Worm (Caenorhabditis elegans) whole organism, L1 larva: ENCODE data around the gene zipt-2.1.
A peak's percentile ranks its signal among the peaks of the same experiment; 100 is the strongest.

Experiments used
- C04F5.9 ChIP-seq: sonication (generic microtip); optimal IDR thresholded peaks from 2 replicates; lab custom pipeline; 2016; ENCODE audit warnings: missing genetic modification characterization, missing compliant biosample characterization
- C34B4.2 ChIP-seq: sonication (generic microtip); optimal IDR thresholded peaks from 2 replicates; lab custom pipeline; 2017; ENCODE audit warnings: mild to moderate bottlenecking, missing genetic modification characterization, missing compliant biosample characterization
- F16B12.6 ChIP-seq: fragments of 150-350 bp; optimal IDR thresholded peaks from 2 replicates; lab custom pipeline; 2014; ENCODE audit warnings: missing biosample characterization, missing genetic modification characterization
- aha-1 ChIP-seq: fragments of 150-350 bp; optimal IDR thresholded peaks from 2 replicates; lab custom pipeline; 2014; ENCODE audit warnings: missing biosample characterization, missing genetic modification characterization
- alr-1 ChIP-seq: fragments of 200-800 bp; sonication (Bioruptor generic); optimal IDR thresholded peaks from 2 replicates; lab custom pipeline; 2018; ENCODE audit warnings: borderline replicate concordance, mild to moderate bottlenecking, missing genetic modification characterization, missing compliant biosample characterization
- blmp-1 ChIP-seq: fragments of 150-350 bp; optimal IDR thresholded peaks from 2 replicates; lab custom pipeline; 2014; ENCODE audit warnings: missing biosample characterization, missing genetic modification characterization
- ceh-63 ChIP-seq: fragments of 200-800 bp; sonication (Bioruptor generic); optimal IDR thresholded peaks from 2 replicates; lab custom pipeline; 2018; ENCODE audit warnings: mild to moderate bottlenecking, missing genetic modification characterization, missing compliant biosample characterization
- ceh-8 ChIP-seq: fragments of 200-800 bp; sonication (Bioruptor generic); optimal IDR thresholded peaks from 2 replicates; lab custom pipeline; 2018; ENCODE audit warnings: mild to moderate bottlenecking, missing genetic modification characterization, moderate library complexity, missing compliant biosample characterization
- ceh-82 ChIP-seq, 3 experiments: fragments of 150-350 bp in 1 of 3; sonication (generic microtip) in 2 of 3; optimal IDR thresholded peaks; 2 replicates each; lab custom pipeline; 2014 to 2017; ENCODE audit warnings: missing biosample characterization in 3 of 3, missing genetic modification characterization in 3 of 3
- dsc-1 ChIP-seq: sonication (generic microtip); optimal IDR thresholded peaks from 2 replicates; lab custom pipeline; 2016; ENCODE audit warnings: mild to moderate bottlenecking, missing genetic modification characterization, missing compliant biosample characterization
- efl-1 ChIP-seq, 4 experiments: fragments of 150-350 bp; optimal IDR thresholded peaks in 3 of 4; peaks in 1 of 4; 1 replicate in 1 of 4; 2 replicates in 3 of 4; lab custom pipeline; 2014; ENCODE audit warnings: missing biosample characterization in 2 of 4, missing genetic modification characterization in 2 of 4, missing genetic modification reagents in 2 of 4
- egl-13 ChIP-seq: sonication (generic microtip); optimal IDR thresholded peaks from 2 replicates; lab custom pipeline; 2016; ENCODE audit warnings: missing genotype, missing genetic modification reagents, missing genetic modification characterization, missing compliant biosample characterization
- egl-27 ChIP-seq, 2 experiments: fragments of 150-350 bp in 1 of 2; sonication (generic microtip); optimal IDR thresholded peaks; 3 replicates each; lab custom pipeline; 2017 to 2018; ENCODE audit warnings: missing biosample characterization in 2 of 2, missing genetic modification characterization in 2 of 2, missing genetic modification reagents in 2 of 2
- elt-3 ChIP-seq, 6 experiments: fragments of 150-350 bp in 1 of 6; sonication (generic microtip); optimal IDR thresholded peaks; 2 replicates each; lab custom pipeline; 2017 to 2018; ENCODE audit warnings: missing biosample characterization in 6 of 6, missing genetic modification characterization in 6 of 6, inconsistent platforms in 1 of 6
- fkh-8 ChIP-seq: sonication (generic microtip); optimal IDR thresholded peaks from 2 replicates; lab custom pipeline; 2016; ENCODE audit warnings: mild to moderate bottlenecking, missing genetic modification characterization, missing compliant biosample characterization
- hpl-2 ChIP-seq: fragments of 150-350 bp; optimal IDR thresholded peaks from 2 replicates; lab custom pipeline; 2014; ENCODE audit warnings: missing biosample characterization, missing genetic modification reagents, missing genetic modification characterization
- lin-14 ChIP-seq: fragments of 200-800 bp; sonication (Bioruptor generic); optimal IDR thresholded peaks from 2 replicates; lab custom pipeline; 2018; ENCODE audit warnings: mild to moderate bottlenecking, missing genetic modification characterization, moderate library complexity, missing compliant biosample characterization
- lin-35 ChIP-seq, 2 experiments: fragments of 150-350 bp; optimal IDR thresholded peaks; 2 replicates each; lab custom pipeline; 2014; ENCODE audit warnings: missing biosample characterization in 2 of 2, missing genetic modification characterization in 2 of 2, missing genetic modification reagents in 2 of 2
- lir-3 ChIP-seq: sonication (generic microtip); optimal IDR thresholded peaks from 2 replicates; lab custom pipeline; 2016; ENCODE audit warnings: mild to moderate bottlenecking, missing genetic modification characterization, moderate library complexity, missing compliant biosample characterization; ENCODE audit not compliant: poor library complexity
- lsy-2 ChIP-seq, 2 experiments: fragments of 150-350 bp; optimal IDR thresholded peaks; 2 replicates each; lab custom pipeline; 2014; ENCODE audit warnings: missing biosample characterization in 2 of 2, missing genetic modification characterization in 2 of 2
- mab-9 ChIP-seq: fragments of 200-800 bp; sonication (Bioruptor generic); IDR thresholded peaks from 2 replicates; pipeline ENCODE4 v1.3.6; 2022; ENCODE audit warnings: missing genetic modification reagents, missing genetic modification characterization, missing compliant biosample characterization
- mdl-1 ChIP-seq, 2 experiments: fragments of 150-350 bp; optimal IDR thresholded peaks; 2 replicates each; lab custom pipeline; 2014 to 2017; ENCODE audit warnings: missing biosample characterization in 2 of 2, missing genetic modification characterization in 2 of 2, inconsistent platforms in 1 of 2
- mef-2 ChIP-seq: fragments of 150-350 bp; optimal IDR thresholded peaks from 2 replicates; lab custom pipeline; 2014; ENCODE audit warnings: missing biosample characterization, missing genetic modification characterization
- mep-1 ChIP-seq: fragments of 150-350 bp; optimal IDR thresholded peaks from 2 replicates; lab custom pipeline; 2014; ENCODE audit warnings: missing biosample characterization, missing genetic modification characterization
- nhr-11 ChIP-seq: fragments of 150-350 bp; optimal IDR thresholded peaks from 2 replicates; lab custom pipeline; 2014; ENCODE audit warnings: missing biosample characterization, missing genetic modification characterization
- nhr-28 ChIP-seq: fragments of 150-350 bp; optimal IDR thresholded peaks from 2 replicates; lab custom pipeline; 2014; ENCODE audit warnings: missing biosample characterization, missing genetic modification characterization
- nhr-47 ChIP-seq: sonication (generic microtip); optimal IDR thresholded peaks from 2 replicates; lab custom pipeline; 2016; ENCODE audit warnings: mild to moderate bottlenecking, missing genetic modification characterization, moderate library complexity, missing compliant biosample characterization
- nhr-71 ChIP-seq: sonication (generic microtip); optimal IDR thresholded peaks from 2 replicates; lab custom pipeline; 2016; ENCODE audit warnings: mild to moderate bottlenecking, missing genetic modification characterization, moderate library complexity, missing compliant biosample characterization
- nhr-84 ChIP-seq: sonication (generic microtip); optimal IDR thresholded peaks from 2 replicates; lab custom pipeline; 2017; ENCODE audit warnings: missing biosample characterization, missing genetic modification characterization
- pax-3 ChIP-seq: fragments of 200-800 bp; sonication (Bioruptor generic); optimal IDR thresholded peaks from 2 replicates; lab custom pipeline; 2018; ENCODE audit warnings: mild to moderate bottlenecking, missing genetic modification characterization, moderate library complexity, missing compliant biosample characterization
- snpc-4 ChIP-seq: fragments of 150-350 bp; optimal IDR thresholded peaks from 2 replicates; lab custom pipeline; 2014; ENCODE audit warnings: missing biosample characterization, missing genetic modification characterization
- sox-4 ChIP-seq: sonication (generic microtip); optimal IDR thresholded peaks from 2 replicates; lab custom pipeline; 2016; ENCODE audit warnings: missing genetic modification characterization, missing compliant biosample characterization
- sptf-1 ChIP-seq: fragments of 150-350 bp; optimal IDR thresholded peaks from 2 replicates; lab custom pipeline; 2014; ENCODE audit warnings: missing biosample characterization, missing genetic modification characterization
- swsn-7 ChIP-seq: sonication (generic microtip); optimal IDR thresholded peaks from 2 replicates; lab custom pipeline; 2016; ENCODE audit warnings: missing genetic modification characterization, missing compliant biosample characterization
- unc-130 ChIP-seq: fragments of 150-350 bp; optimal IDR thresholded peaks from 2 replicates; lab custom pipeline; 2017; ENCODE audit warnings: missing biosample characterization, missing genetic modification characterization, inconsistent platforms
- unc-30 ChIP-seq: sonication (generic microtip); optimal IDR thresholded peaks from 2 replicates; lab custom pipeline; 2017; ENCODE audit warnings: missing biosample characterization, missing genetic modification characterization
- unc-62 ChIP-seq: fragments of 150-350 bp; optimal IDR thresholded peaks from 2 replicates; lab custom pipeline; 2014; ENCODE audit warnings: missing biosample characterization, missing genetic modification reagents, missing genetic modification characterization
- unc-86 ChIP-seq: sonication (generic microtip); optimal IDR thresholded peaks from 2 replicates; lab custom pipeline; 2016; ENCODE audit warnings: missing genetic modification characterization, missing compliant biosample characterization
- unc-98 ChIP-seq: fragments of 200-800 bp; sonication (Bioruptor generic); IDR thresholded peaks from 2 replicates; pipeline ENCODE4 v1.3.6; 2022; ENCODE audit warnings: missing genetic modification characterization, missing compliant biosample characterization
- vab-15 ChIP-seq: sonication (generic microtip); optimal IDR thresholded peaks from 2 replicates; lab custom pipeline; 2017; ENCODE audit warnings: missing genotype, mild to moderate bottlenecking, missing genetic modification characterization, missing compliant biosample characterization
- zip-4 ChIP-seq: fragments of 200-800 bp; sonication (Bioruptor generic); optimal IDR thresholded peaks from 2 replicates; lab custom pipeline; 2018; ENCODE audit warnings: mild to moderate bottlenecking, missing genetic modification characterization, moderate library complexity, missing compliant biosample characterization
- ztf-11 ChIP-seq, 2 experiments: sonication (generic microtip); optimal IDR thresholded peaks; 2 replicates each; lab custom pipeline; 2016 to 2017; ENCODE audit warnings: missing genetic modification characterization in 2 of 2, missing biosample characterization in 1 of 2, missing compliant biosample characterization in 1 of 2

The zipt-2.1 gene

ce11 chrIV:10819049-10819448 lies 19.6 kb downstream of the zipt-2.1 start:
- TF ChIP-seq efl-1 (optimal IDR thresholded peaks at IDR 0.05; lab: Kevin White, UChicago), result no peak
- TF ChIP-seq efl-1 (GFP tag; optimal IDR thresholded peaks at IDR 0.05 in 1 of 2; lab: Kevin White, UChicago), result no peak
- peak; percentile 67 for TF ChIP-seq dsc-1 (tag; lab: Kevin White, UChicago)
- peak; percentile 77 for TF ChIP-seq fkh-8 (tag; lab: Kevin White, UChicago)
- peak; percentile 7 for TF ChIP-seq mep-1 (tag; lab: Kevin White, UChicago)
- peak in 1 of 2 experiments; percentile 27 for TF ChIP-seq ztf-11 (tag; optimal IDR thresholded peaks at IDR 0.05; lab: Kevin White, UChicago)
- peak; percentile 14 for TF ChIP-seq unc-86
- no peak for TF ChIP-seq lir-3
- peak; percentile 52 for TF ChIP-seq lin-14 (GFP tag; lab: Kevin White, UChicago)
- TF ChIP-seq nhr-71 (tag; lab: Kevin White, UChicago), result peak; percentile 57
- peak; percentile 8 for TF ChIP-seq egl-13 (tag; lab: Kevin White, UChicago)
- TF ChIP-seq unc-30 (tag; lab: Kevin White, UChicago), result no peak
- TF ChIP-seq sptf-1 (tag; lab: Kevin White, UChicago), result no peak
- TF ChIP-seq lsy-2 (tag; optimal IDR thresholded peaks at IDR 0.05; lab: Kevin White, UChicago), result peak in 1 of 2 experiments; percentile 17
- peak; percentile 66 for TF ChIP-seq nhr-47
- no peak for TF ChIP-seq mab-9 (GFP tag; lab: Robert Waterston, UW)

DNA sequence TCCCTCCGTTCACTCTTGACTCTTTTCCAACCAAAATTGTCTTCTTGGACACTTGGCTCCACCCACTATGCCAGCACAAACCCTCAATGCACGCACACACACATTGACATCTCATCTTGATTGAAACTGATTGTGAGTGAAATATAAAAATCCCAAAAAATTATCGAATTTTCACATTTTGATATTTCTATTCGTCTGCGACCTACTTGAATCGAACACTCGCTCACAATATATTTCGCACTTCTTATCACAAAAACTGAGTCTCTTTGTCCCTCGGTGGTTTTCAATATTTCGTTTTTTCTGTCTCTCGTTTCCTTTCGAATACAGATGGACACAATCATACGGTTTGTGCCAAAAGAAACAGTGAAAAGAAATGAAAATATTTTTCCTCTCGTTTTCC lies 20.7 kb downstream of the zipt-2.1 start:
- TF ChIP-seq lin-35 (GFP tag; optimal IDR thresholded peaks at IDR 0.05; lab: Kevin White, UChicago) (peak in 1 of 2 experiments; percentile 24), blmp-1 (tag; lab: Kevin White, UChicago) (peak; percentile 12), C34B4.2 (no peak)

ce11 chrIV:10820837-10821671 lies 21.6 kb downstream of the zipt-2.1 start:
- TF ChIP-seq aha-1 (tag; lab: Kevin White, UChicago), result no peak
- no peak for TF ChIP-seq zip-4 (GFP tag; lab: Kevin White, UChicago)
- TF ChIP-seq lin-35 (GFP tag; optimal IDR thresholded peaks at IDR 0.05; lab: Kevin White, UChicago), result no peak
- no peak for TF ChIP-seq unc-130
- TF ChIP-seq nhr-84, result no peak
- no peak for TF ChIP-seq mef-2 (tag; lab: Kevin White, UChicago)
- no peak for TF ChIP-seq snpc-4 (tag; lab: Kevin White, UChicago)
- peak in 1 of 3 experiments; percentile 38 for TF ChIP-seq ceh-82 (tag; optimal IDR thresholded peaks at IDR 0.05; lab: Kevin White, UChicago)
- TF ChIP-seq swsn-7 (tag; lab: Kevin White, UChicago), result no peak

ce11 chrIV:10821672-10822304 lies 22.3 kb downstream of the zipt-2.1 start:
- no peak for TF ChIP-seq nhr-28
- peak; percentile 12 for TF ChIP-seq nhr-11
- TF ChIP-seq mdl-1 (tag; optimal IDR thresholded peaks at IDR 0.05; lab: Kevin White, UChicago), result peak in 1 of 2 experiments; percentile 84
- peak; percentile 52 for TF ChIP-seq snpc-4 (tag; lab: Kevin White, UChicago)
- no peak for TF ChIP-seq unc-62
- TF ChIP-seq F16B12.6 (tag; lab: Kevin White, UChicago), result peak; percentile 25
- TF ChIP-seq hpl-2, result no peak
- TF ChIP-seq ceh-8 (GFP tag; lab: Kevin White, UChicago), result peak; percentile 41
- peak; percentile 79 for TF ChIP-seq unc-130
- peak; percentile 84 for TF ChIP-seq unc-86
- no peak for TF ChIP-seq C04F5.9 (tag; lab: Kevin White, UChicago)
- peak; percentile 84 for TF ChIP-seq swsn-7 (tag; lab: Kevin White, UChicago)
- TF ChIP-seq egl-27 (tag; optimal IDR thresholded peaks at IDR 0.05; lab: Kevin White, UChicago), result peak; percentile 24 to 53
- no peak for TF ChIP-seq unc-30 (tag; lab: Kevin White, UChicago)
- no peak for TF ChIP-seq sptf-1 (tag; lab: Kevin White, UChicago)
- TF ChIP-seq alr-1 (tag; lab: Kevin White, UChicago), result no peak
- TF ChIP-seq ceh-63 (GFP tag; lab: Kevin White, UChicago), result no peak
- no peak for TF ChIP-seq vab-15 (tag; lab: Kevin White, UChicago)
- TF ChIP-seq unc-98, result no peak
- no peak for TF ChIP-seq mab-9 (GFP tag; lab: Robert Waterston, UW)
- peak in 4 of 6 experiments; percentile 20 to 82 (median 67) for TF ChIP-seq elt-3 (tag; optimal IDR thresholded peaks at IDR 0.05; lab: Kevin White, UChicago)
- no peak for TF ChIP-seq sox-4 (tag; lab: Kevin White, UChicago)
- peak; percentile 68 for TF ChIP-seq lir-3
- TF ChIP-seq lin-14 (GFP tag; lab: Kevin White, UChicago), result peak; percentile 93
- TF ChIP-seq pax-3 (tag; lab: Kevin White, UChicago), result peak; percentile 69
